Worm (Caenorhabditis elegans) whole organism, L4 larva: Measurements from ENCODE around the gene nhr-183.

Experiments
- lin-13 ChIP-seq: fragments of 150-350 bp; optimal IDR thresholded peaks from 2 replicates; lab custom pipeline; 2014; ENCODE audit warnings: missing biosample characterization, missing genetic modification reagents, missing genetic modification characterization
- php-3 ChIP-seq: fragments of 200-800 bp; sonication (Bioruptor generic); IDR thresholded peaks from 2 replicates; pipeline ENCODE4 v1.3.6; 2022; ENCODE audit warnings: missing genetic modification reagents, missing genetic modification characterization, missing compliant biosample characterization

- no peak for TF ChIP-seq php-3 (GFP tag; lab: Robert Waterston, UW)
- no peak for TF ChIP-seq lin-13 (GFP tag; lab: Kevin White, UChicago)
Observed at ce11 chrV:2244751-2245150, 19.7 kb downstream of the nhr-183 start, which contains the start of gene cyp-33C5.
